Worm (Caenorhabditis elegans) whole organism, L2 larva: ENCODE data around the gene gst-2.

Source experiments
- C34F6.9 ChIP-seq: fragments of 150-350 bp; optimal IDR thresholded peaks from 2 replicates; lab custom pipeline; 2014; ENCODE audit warnings: missing biosample characterization, missing genetic modification characterization
- F13H6.1 ChIP-seq: sonication (generic microtip); optimal IDR thresholded peaks from 2 replicates; lab custom pipeline; 2016; ENCODE audit warnings: missing genetic modification characterization, missing compliant biosample characterization
- Y55F3AM.14 ChIP-seq: fragments of 200-800 bp; sonication (Bioruptor generic); optimal IDR thresholded peaks from 2 replicates; lab custom pipeline; 2018; ENCODE audit warnings: mild to moderate bottlenecking, missing genetic modification characterization, missing compliant biosample characterization
- ZK546.5 ChIP-seq: sonication (generic microtip); optimal IDR thresholded peaks from 2 replicates; lab custom pipeline; 2017; ENCODE audit warnings: missing biosample characterization, missing genetic modification characterization
- alr-1 ChIP-seq: fragments of 150-350 bp; optimal IDR thresholded peaks from 2 replicates; lab custom pipeline; 2014; ENCODE audit warnings: missing biosample characterization, missing genetic modification characterization
- aly-2 ChIP-seq: fragments of 150-350 bp; optimal IDR thresholded peaks from 2 replicates; lab custom pipeline; 2014; ENCODE audit warnings: missing biosample characterization, missing genetic modification characterization
- blmp-1 ChIP-seq: sonication (generic microtip); optimal IDR thresholded peaks from 2 replicates; lab custom pipeline; 2017; ENCODE audit warnings: missing genetic modification characterization, mild to moderate bottlenecking, missing compliant biosample characterization, antibody characterized with exemption, moderate library complexity; ENCODE audit not compliant: insufficient read depth
- ceh-16 ChIP-seq: fragments of 150-350 bp; optimal IDR thresholded peaks from 2 replicates; lab custom pipeline; 2014; ENCODE audit warnings: missing biosample characterization, missing genetic modification characterization
- ceh-82 ChIP-seq: fragments of 150-350 bp; optimal IDR thresholded peaks from 2 replicates; lab custom pipeline; 2014; ENCODE audit warnings: missing biosample characterization, missing genetic modification characterization
- egl-27 ChIP-seq: sonication (generic microtip); optimal IDR thresholded peaks from 3 replicates; lab custom pipeline; 2017; ENCODE audit warnings: missing biosample characterization, missing genetic modification reagents, missing genetic modification characterization
- elt-1 ChIP-seq: fragments of 150-350 bp; optimal IDR thresholded peaks from 2 replicates; lab custom pipeline; 2014; ENCODE audit warnings: missing biosample characterization, missing genetic modification characterization
- elt-3 ChIP-seq: sonication (generic microtip); optimal IDR thresholded peaks from 2 replicates; lab custom pipeline; 2017; ENCODE audit warnings: missing biosample characterization, missing genetic modification characterization
- fos-1 ChIP-seq: fragments of 150-350 bp; optimal IDR thresholded peaks from 2 replicates; lab custom pipeline; 2014; ENCODE audit warnings: missing biosample characterization, missing genetic modification characterization
- gmeb-1 ChIP-seq: fragments of 150-350 bp; optimal IDR thresholded peaks from 2 replicates; lab custom pipeline; 2014; ENCODE audit warnings: missing biosample characterization, missing genetic modification characterization
- lin-11 ChIP-seq: fragments of 150-350 bp; sonication (generic microtip); optimal IDR thresholded peaks from 2 replicates; lab custom pipeline; 2014; ENCODE audit warnings: missing biosample characterization, missing genetic modification characterization, inconsistent platforms, mixed read lengths
- lin-39 ChIP-seq: fragments of 150-350 bp; optimal IDR thresholded peaks from 2 replicates; lab custom pipeline; 2014; ENCODE audit warnings: missing biosample characterization, missing genetic modification reagents, missing genetic modification characterization
- lsy-2 ChIP-seq, 2 experiments: fragments of 150-350 bp in 1 of 2; sonication (generic microtip) in 1 of 2; optimal IDR thresholded peaks; 2 replicates each; lab custom pipeline; 2014 to 2017; ENCODE audit warnings: missing biosample characterization in 2 of 2, missing genetic modification characterization in 2 of 2
- mab-5 ChIP-seq: fragments of 150-350 bp; optimal IDR thresholded peaks from 2 replicates; lab custom pipeline; 2014; ENCODE audit warnings: missing biosample characterization, missing genetic modification characterization
- mbf-1 ChIP-seq: sonication (generic microtip); optimal IDR thresholded peaks from 2 replicates; lab custom pipeline; 2017; ENCODE audit warnings: missing biosample characterization, missing genetic modification characterization
- mdl-1 ChIP-seq, 2 experiments: fragments of 150-350 bp in 1 of 2; sonication (generic microtip) in 1 of 2; optimal IDR thresholded peaks; 2 replicates each; lab custom pipeline; 2017; ENCODE audit warnings: missing biosample characterization in 2 of 2, missing genetic modification characterization in 2 of 2
- nhr-10 ChIP-seq: sonication (generic microtip); optimal IDR thresholded peaks from 2 replicates; lab custom pipeline; 2017; ENCODE audit warnings: missing biosample characterization, missing genetic modification characterization
- nhr-11 ChIP-seq: fragments of 150-350 bp; optimal IDR thresholded peaks from 2 replicates; lab custom pipeline; 2014; ENCODE audit warnings: missing biosample characterization, missing genetic modification characterization
- nhr-129 ChIP-seq: fragments of 150-350 bp; optimal IDR thresholded peaks from 2 replicates; lab custom pipeline; 2014; ENCODE audit warnings: missing biosample characterization, missing genetic modification characterization
- nhr-23 ChIP-seq: fragments of 150-350 bp; optimal IDR thresholded peaks from 2 replicates; lab custom pipeline; 2014; ENCODE audit warnings: missing biosample characterization, missing genetic modification reagents, missing genetic modification characterization
- nhr-237 ChIP-seq: fragments of 150-350 bp; optimal IDR thresholded peaks from 2 replicates; lab custom pipeline; 2014; ENCODE audit warnings: missing biosample characterization, missing genetic modification characterization
- nhr-25 ChIP-seq: fragments of 150-350 bp; sonication (generic microtip); optimal IDR thresholded peaks from 3 replicates; lab custom pipeline; 2014; ENCODE audit warnings: missing biosample characterization, missing genetic modification characterization
- nhr-6 ChIP-seq: fragments of 150-350 bp; optimal IDR thresholded peaks from 2 replicates; lab custom pipeline; 2014; ENCODE audit warnings: missing biosample characterization, missing genetic modification characterization
- nhr-77 ChIP-seq: fragments of 150-350 bp; optimal IDR thresholded peaks from 2 replicates; lab custom pipeline; 2014; ENCODE audit warnings: missing biosample characterization, missing genetic modification characterization
- peb-1 ChIP-seq: fragments of 150-350 bp; optimal IDR thresholded peaks from 2 replicates; lab custom pipeline; 2014; ENCODE audit warnings: missing biosample characterization, missing genetic modification characterization
- sem-4 ChIP-seq: fragments of 150-350 bp; optimal IDR thresholded peaks from 2 replicates; lab custom pipeline; 2014; ENCODE audit warnings: missing biosample characterization, missing genetic modification reagents, missing genetic modification characterization
- skn-1 ChIP-seq: sonication (generic microtip); optimal IDR thresholded peaks from 2 replicates; lab custom pipeline; 2017; ENCODE audit warnings: missing biosample characterization, missing genetic modification characterization
- sma-3 ChIP-seq: sonication (generic microtip); optimal IDR thresholded peaks from 2 replicates; lab custom pipeline; 2016; ENCODE audit warnings: missing genetic modification reagents, missing genetic modification characterization, missing compliant biosample characterization
- sma-9 ChIP-seq, 2 experiments: fragments of 150-350 bp in 1 of 2; sonication (generic microtip) in 1 of 2; optimal IDR thresholded peaks; 2 replicates each; lab custom pipeline; 2014 to 2016; ENCODE audit warnings: missing genetic modification characterization in 2 of 2, mild to moderate bottlenecking in 1 of 2, missing biosample characterization in 1 of 2, missing compliant biosample characterization in 1 of 2, missing genetic modification reagents in 1 of 2, moderate library complexity in 1 of 2
- snpc-4 ChIP-seq: fragments of 150-350 bp; optimal IDR thresholded peaks from 2 replicates; lab custom pipeline; 2014; ENCODE audit warnings: missing biosample characterization, missing genetic modification characterization
- unc-39 ChIP-seq: fragments of 150-350 bp; optimal IDR thresholded peaks from 2 replicates; lab custom pipeline; 2014; ENCODE audit warnings: missing biosample characterization, missing genetic modification characterization
- unc-62 ChIP-seq: fragments of 150-350 bp; optimal IDR thresholded peaks from 2 replicates; lab custom pipeline; 2014; ENCODE audit warnings: missing biosample characterization, missing genetic modification reagents, missing genetic modification characterization
- zag-1 ChIP-seq: fragments of 150-350 bp; optimal IDR thresholded peaks from 2 replicates; lab custom pipeline; 2014; ENCODE audit warnings: missing biosample characterization, missing genetic modification characterization
- ztf-1 ChIP-seq: fragments of 200-800 bp; sonication (Bioruptor generic); conservative IDR thresholded peaks from 2 replicates; pipeline ENCODE4 v1.3.6; 2022; ENCODE audit warnings: missing genetic modification characterization, missing compliant biosample characterization
- ztf-11 ChIP-seq: sonication (generic microtip); optimal IDR thresholded peaks from 2 replicates; lab custom pipeline; 2017; ENCODE audit warnings: missing biosample characterization, missing genetic modification characterization
- ztf-4 ChIP-seq: fragments of 150-350 bp; optimal IDR thresholded peaks from 2 replicates; lab custom pipeline; 2014; ENCODE audit warnings: missing biosample characterization, missing genetic modification characterization

gst-2 gene

DNA sequence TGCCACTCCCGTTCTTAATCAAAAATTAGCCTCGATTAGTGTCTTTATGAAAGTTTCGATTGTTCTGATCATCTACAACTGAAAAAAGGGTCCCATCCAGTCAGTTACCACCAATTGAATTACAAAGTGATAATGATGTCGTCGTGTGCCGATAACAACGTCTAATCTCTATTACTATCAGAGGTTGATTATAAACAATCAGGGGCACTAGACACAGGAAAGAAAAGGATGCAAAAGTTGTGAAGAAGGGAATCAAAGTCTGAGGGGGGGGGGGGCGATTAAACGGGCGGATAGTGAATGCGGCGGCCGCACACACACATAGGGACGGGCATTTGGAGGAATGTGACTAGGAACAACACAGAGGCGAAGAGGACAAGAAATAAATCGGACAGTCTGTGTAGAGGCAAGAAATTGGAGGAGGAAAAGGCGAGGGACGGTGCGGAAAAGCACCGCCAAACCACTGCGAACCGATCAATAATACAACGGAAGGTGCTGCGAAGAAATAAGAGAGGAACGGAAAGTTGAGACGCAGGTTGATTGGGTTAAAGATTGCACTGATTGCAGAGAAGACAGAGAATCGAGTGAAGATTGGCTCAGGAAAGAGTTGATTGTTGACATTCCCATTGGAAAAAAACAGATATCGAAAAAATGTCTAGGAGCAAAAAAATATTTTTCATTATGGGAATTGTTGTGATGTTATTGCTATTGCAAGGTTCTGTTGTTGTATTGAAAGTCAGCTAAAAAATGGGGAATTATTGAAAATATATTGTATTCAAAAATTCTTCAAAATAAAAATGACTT lies 33.3 kb upstream of the gst-2 start:
- TF ChIP-seq sma-3 (GFP tag; lab: Kevin White, UChicago) (no peak), mab-5 (tag; lab: Kevin White, UChicago) (no peak), F13H6.1 (tag; lab: Kevin White, UChicago) (peak; percentile 4), nhr-10 (tag; lab: Kevin White, UChicago) (no peak), elt-1 (tag; lab: Kevin White, UChicago) (no peak), ceh-16 (no peak), aly-2 (tag; lab: Kevin White, UChicago) (no peak), ceh-82 (tag; lab: Kevin White, UChicago) (no peak), unc-39 (tag; lab: Kevin White, UChicago) (no peak), mbf-1 (no peak), Y55F3AM.14 (GFP tag; lab: Kevin White, UChicago) (no peak), sma-9 (GFP tag; optimal IDR thresholded peaks at IDR 0.05; lab: Kevin White, UChicago) (no peak), sma-9 (tag; optimal IDR thresholded peaks at IDR 0.05; lab: Kevin White, UChicago) (no peak), fos-1 (no peak), skn-1 (no peak), peb-1 (tag; lab: Kevin White, UChicago) (peak; percentile 42), nhr-237 (no peak), lsy-2 (tag; optimal IDR thresholded peaks at IDR 0.05; lab: Kevin White, UChicago) (peak in 1 of 2 experiments; percentile 16), ztf-4 (no peak), alr-1 (tag; lab: Kevin White, UChicago) (no peak), nhr-129 (tag; lab: Kevin White, UChicago) (no peak), nhr-25 (tag; lab: Kevin White, UChicago) (no peak), nhr-11 (tag; lab: Kevin White, UChicago) (no peak), ztf-11 (tag; lab: Kevin White, UChicago) (no peak), lin-11 (no peak), zag-1 (tag; lab: Kevin White, UChicago) (no peak), egl-27 (no peak), ZK546.5 (tag; lab: Kevin White, UChicago) (no peak), mdl-1 (tag; optimal IDR thresholded peaks at IDR 0.05; lab: Kevin White, UChicago) (no peak), C34F6.9 (tag; lab: Kevin White, UChicago) (peak; percentile 15), sem-4 (tag; lab: Kevin White, UChicago) (peak; percentile 12), nhr-6 (no peak), nhr-23 (tag; lab: Kevin White, UChicago) (no peak), snpc-4 (no peak), ztf-1 (GFP tag; lab: Robert Waterston, UW) (no peak), blmp-1 (no peak), unc-62 (GFP tag; lab: Kevin White, UChicago) (no peak), gmeb-1 (tag; lab: Kevin White, UChicago) (no peak)

DNA sequence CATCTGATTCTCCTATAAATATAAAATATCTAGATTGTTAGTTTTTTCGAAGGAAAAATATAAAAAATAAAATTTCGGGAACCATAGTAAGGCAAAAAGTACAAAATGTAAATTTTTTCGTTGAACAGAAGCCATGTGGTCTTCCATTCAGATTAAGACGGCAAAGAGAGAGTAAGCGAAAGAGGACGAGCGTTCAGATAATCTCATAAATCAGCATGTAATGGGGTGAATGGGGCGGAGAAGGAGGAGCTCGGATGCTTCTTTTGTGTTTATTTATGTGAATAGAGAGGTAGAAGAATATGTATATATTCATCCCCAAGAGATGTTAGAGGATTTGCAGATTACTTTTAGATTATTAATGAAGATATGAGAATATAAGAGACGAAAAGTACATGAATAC lies 32.5 kb upstream of the gst-2 start, which contains the start of gene pxf-1:
pxf-1 (minus strand) TSS at position 14 of the 400 bp plus-strand sequence.
- TF ChIP-seq alr-1 (tag; lab: Kevin White, UChicago) (no peak), mab-5 (tag; lab: Kevin White, UChicago) (peak; percentile 39)

DNA sequence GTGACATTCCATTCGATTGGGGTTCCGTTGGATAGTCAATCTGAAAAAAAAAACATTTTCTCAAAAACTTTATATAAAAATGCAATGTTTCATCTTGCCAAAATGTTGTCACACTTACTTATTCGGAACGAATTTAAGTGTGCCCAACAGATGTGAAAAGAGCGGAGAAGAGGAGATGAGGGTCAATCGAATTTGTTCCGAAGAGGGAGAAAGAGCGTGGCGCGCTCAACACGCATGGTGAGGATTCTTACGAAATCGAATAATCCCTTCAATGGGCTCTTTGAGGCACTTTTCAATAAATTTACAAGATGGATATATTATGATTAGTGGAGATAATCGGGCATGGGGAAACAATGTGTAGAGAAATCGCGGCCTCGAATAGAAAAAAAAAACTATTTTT lies 28.9 kb upstream of the gst-2 start:
- TF ChIP-seq zag-1 (tag; lab: Kevin White, UChicago) (peak; percentile 34), nhr-77 (no peak)

DNA sequence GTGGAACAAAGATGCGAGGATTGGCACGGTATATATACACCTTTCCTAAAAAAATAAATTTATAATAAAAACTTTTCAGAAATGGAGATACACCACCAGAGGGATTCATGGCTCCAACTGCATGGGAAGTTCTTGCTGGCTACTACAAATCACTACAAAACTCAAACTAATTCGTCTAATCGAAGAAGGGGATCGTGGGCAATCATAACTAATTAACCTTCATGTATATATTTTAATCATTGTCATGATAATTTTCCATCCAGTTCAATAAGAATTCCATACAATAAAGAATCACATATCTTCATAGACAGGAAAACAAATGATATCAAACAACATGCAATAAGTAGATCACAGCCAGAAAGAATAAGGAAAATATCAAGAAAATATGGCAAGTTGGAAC lies 22.2 kb upstream of the gst-2 start:
- no peak for TF ChIP-seq skn-1
- no peak for TF ChIP-seq lin-39 (tag; lab: Kevin White, UChicago)
- no peak for TF ChIP-seq nhr-10 (tag; lab: Kevin White, UChicago)
- TF ChIP-seq elt-3 (tag; lab: Kevin White, UChicago), result no peak
- no peak for TF ChIP-seq ceh-82 (tag; lab: Kevin White, UChicago)
